Fruit fly (Drosophila melanogaster) whole organism, embryonic: ENCODE data around the gene Exn.
A peak's percentile ranks its signal among the peaks of the same experiment; 100 is the strongest.

Source experiments
- ATbp ChIP-seq: fragments of 200-800 bp; sonication (Bioruptor generic); optimal IDR thresholded peaks from 2 replicates; lab custom pipeline; 2017; ENCODE audit warnings: missing biosample characterization, mild to moderate bottlenecking, missing genetic modification characterization, missing genetic modification reagents
- CG10462 ChIP-seq: fragments of 200-800 bp; sonication (Bioruptor generic); optimal IDR thresholded peaks from 2 replicates; lab custom pipeline; 2016; ENCODE audit warnings: missing biosample characterization, missing genetic modification characterization
- CG13624 ChIP-seq: fragments of 200-800 bp; sonication (Bioruptor generic); optimal IDR thresholded peaks from 2 replicates; lab custom pipeline; 2016; ENCODE audit warnings: missing biosample characterization, missing genetic modification characterization
- CG13894 ChIP-seq: fragments of 200-800 bp; sonication (Bioruptor generic); optimal IDR thresholded peaks from 3 replicates; lab custom pipeline; 2018; ENCODE audit warnings: missing biosample characterization, mild to moderate bottlenecking, missing genetic modification characterization, moderate library complexity
- CG15479 ChIP-seq: fragments of 200-800 bp; sonication (Bioruptor generic); optimal IDR thresholded peaks from 3 replicates; lab custom pipeline; 2019; ENCODE audit warnings: missing biosample characterization, mild to moderate bottlenecking, missing genetic modification characterization, moderate library complexity
- CG17328 ChIP-seq: fragments of 200-800 bp; sonication (Bioruptor generic); IDR thresholded peaks from 2 replicates; pipeline ENCODE4 v1.3.6; 2022; ENCODE audit warnings: missing biosample characterization, missing genetic modification characterization
- CG2129 ChIP-seq: fragments of 200-800 bp; sonication (Bioruptor generic); IDR thresholded peaks from 2 replicates; pipeline ENCODE4 v1.3.6; 2022; ENCODE audit warnings: missing biosample characterization, missing genetic modification characterization; ENCODE audit not compliant: partially characterized antibody
- CG2712 ChIP-seq: fragments of 200-800 bp; optimal IDR thresholded peaks from 3 replicates; lab custom pipeline; 2019; ENCODE audit warnings: missing biosample characterization, mild to moderate bottlenecking, missing genetic modification characterization, moderate library complexity
- CG2889 ChIP-seq: fragments of 200-800 bp; sonication (Bioruptor generic); IDR thresholded peaks from 3 replicates; pipeline ENCODE4 v1.3.6; 2022; ENCODE audit warnings: missing biosample characterization, missing genetic modification characterization
- CG30020 ChIP-seq: fragments of 200-800 bp; optimal IDR thresholded peaks from 2 replicates; lab custom pipeline; 2019; ENCODE audit warnings: missing biosample characterization, mild to moderate bottlenecking, missing genetic modification characterization, moderate library complexity
- CG31388 ChIP-seq: fragments of 200-800 bp; sonication (Bioruptor generic); optimal IDR thresholded peaks from 2 replicates; lab custom pipeline; 2016; ENCODE audit warnings: missing biosample characterization, missing genetic modification characterization
- CG32532 ChIP-seq: fragments of 200-800 bp; sonication (Bioruptor generic); IDR thresholded peaks from 2 replicates; pipeline ENCODE4 v1.3.6; 2022; ENCODE audit warnings: missing biosample characterization, missing genetic modification characterization
- CG34224 ChIP-seq: fragments of 200-800 bp; sonication (Bioruptor generic); IDR thresholded peaks from 3 replicates; pipeline ENCODE4 v1.3.6; 2022; ENCODE audit warnings: missing biosample characterization, missing genetic modification characterization; ENCODE audit not compliant: partially characterized antibody
- CG5245 ChIP-seq: fragments of 200-800 bp; sonication (Bioruptor generic); optimal IDR thresholded peaks from 3 replicates; lab custom pipeline; 2016; ENCODE audit warnings: missing biosample characterization, missing genetic modification characterization
- CG7357 ChIP-seq: fragments of 200-800 bp; sonication (Bioruptor generic); IDR thresholded peaks from 3 replicates; pipeline ENCODE4 v1.3.6; 2022; ENCODE audit warnings: missing biosample characterization, missing genetic modification characterization
- CG7556 ChIP-seq: fragments of 200-800 bp; sonication (Bioruptor generic); optimal IDR thresholded peaks from 2 replicates; lab custom pipeline; 2017; ENCODE audit warnings: missing biosample characterization, mild to moderate bottlenecking, missing genetic modification characterization
- CG7839 ChIP-seq: fragments of 200-800 bp; sonication (Bioruptor generic); optimal IDR thresholded peaks from 3 replicates; lab custom pipeline; 2018; ENCODE audit warnings: missing biosample characterization, mild to moderate bottlenecking, missing genetic modification characterization, moderate library complexity
- CG8089 ChIP-seq: fragments of 200-800 bp; sonication (Bioruptor generic); optimal IDR thresholded peaks from 3 replicates; lab custom pipeline; 2016; ENCODE audit warnings: missing biosample characterization, missing genetic modification characterization
- CG8359 ChIP-seq: fragments of 200-800 bp; sonication (Bioruptor generic); optimal IDR thresholded peaks from 2 replicates; lab custom pipeline; 2017; ENCODE audit warnings: missing biosample characterization, mild to moderate bottlenecking, missing genetic modification characterization, borderline replicate concordance
- CG9727 ChIP-seq: fragments of 200-800 bp; sonication (Bioruptor generic); optimal IDR thresholded peaks from 3 replicates; lab custom pipeline; 2017; ENCODE audit warnings: missing biosample characterization, mild to moderate bottlenecking, missing genetic modification characterization
- CG9932 ChIP-seq: fragments of 200-800 bp; sonication (Bioruptor generic); IDR thresholded peaks from 2 replicates; pipeline ENCODE4 v1.3.6; 2022; ENCODE audit warnings: missing biosample characterization, missing genetic modification characterization
- Deaf1 ChIP-seq: fragments of 200-800 bp; optimal IDR thresholded peaks from 3 replicates; lab custom pipeline; 2019; ENCODE audit warnings: missing biosample characterization, mild to moderate bottlenecking, missing genetic modification characterization, moderate library complexity
- Dek ChIP-seq: fragments of 200-800 bp; sonication (Bioruptor generic); optimal IDR thresholded peaks from 3 replicates; lab custom pipeline; 2019; ENCODE audit warnings: missing biosample characterization, mild to moderate bottlenecking, missing genetic modification characterization, moderate library complexity
- Dip2 ChIP-seq: fragments of 200-800 bp; sonication (Bioruptor generic); IDR thresholded peaks from 2 replicates; pipeline ENCODE4 v1.3.6; 2022; ENCODE audit warnings: missing biosample characterization, missing genetic modification characterization
- Dref ChIP-seq: fragments of 200-800 bp; sonication (Bioruptor generic); IDR thresholded peaks from 2 replicates; pipeline ENCODE4 v1.3.6; 2022; ENCODE audit warnings: missing biosample characterization, missing genetic modification characterization
- Fer1 ChIP-seq: fragments of 200-800 bp; sonication (Bioruptor generic); optimal IDR thresholded peaks from 2 replicates; lab custom pipeline; 2017; ENCODE audit warnings: missing biosample characterization, mild to moderate bottlenecking, missing genetic modification characterization
- Hr78 ChIP-seq, 2 experiments: fragments of 200-800 bp in 1 of 2; fragments of >200 bp in 1 of 2; sonication (Bioruptor generic) in 1 of 2; optimal IDR thresholded peaks; 2 replicates each; lab custom pipeline; 2017 to 2019; ENCODE audit warnings: missing biosample characterization in 2 of 2, missing genetic modification characterization in 2 of 2, mild to moderate bottlenecking in 1 of 2, moderate library complexity in 1 of 2
- NC2β ChIP-seq: fragments of 200-800 bp; sonication (Bioruptor generic); optimal IDR thresholded peaks from 2 replicates; lab custom pipeline; 2016; ENCODE audit warnings: missing biosample characterization, missing genetic modification characterization
- Opbp ChIP-seq: fragments of 200-800 bp; sonication (Bioruptor generic); IDR thresholded peaks from 3 replicates; pipeline ENCODE4 v1.3.6; 2022; ENCODE audit warnings: missing biosample characterization, missing genetic modification characterization; ENCODE audit not compliant: partially characterized antibody
- PHDP ChIP-seq: fragments of 200-800 bp; sonication (Bioruptor generic); optimal IDR thresholded peaks from 3 replicates; lab custom pipeline; 2018; ENCODE audit warnings: missing biosample characterization, mild to moderate bottlenecking, missing genetic modification characterization, moderate library complexity
- Scr ChIP-seq: fragments of 200-800 bp; sonication (Bioruptor generic); IDR thresholded peaks from 2 replicates; pipeline ENCODE4 v1.3.6; 2022; ENCODE audit warnings: missing biosample characterization, missing genetic modification characterization; ENCODE audit not compliant: partially characterized antibody
- bcd ChIP-seq: fragments of 200-800 bp; sonication (Bioruptor generic); optimal IDR thresholded peaks from 2 replicates; lab custom pipeline; 2017; ENCODE audit warnings: missing biosample characterization, mild to moderate bottlenecking, missing genetic modification characterization
- chinmo ChIP-seq: fragments of 200-800 bp; sonication (Bioruptor generic); IDR thresholded peaks from 4 replicates; pipeline ENCODE4 v1.3.6; 2022; ENCODE audit warnings: missing biosample characterization, missing genetic modification characterization; ENCODE audit not compliant: partially characterized antibody
- chm ChIP-seq: fragments of 200-800 bp; sonication (Bioruptor generic); IDR thresholded peaks from 2 replicates; pipeline ENCODE4 v1.3.6; 2022; ENCODE audit warnings: missing biosample characterization, missing genetic modification characterization
- crp ChIP-seq, 2 experiments: fragments of 200-800 bp; sonication (Bioruptor generic); optimal IDR thresholded peaks; 2 replicates in 1 of 2; 3 replicates in 1 of 2; lab custom pipeline; 2017; ENCODE audit warnings: missing biosample characterization in 2 of 2, missing genetic modification characterization in 2 of 2, mild to moderate bottlenecking in 1 of 2, moderate library complexity in 1 of 2
- dan ChIP-seq: fragments of 200-800 bp; sonication (Bioruptor generic); IDR thresholded peaks from 2 replicates; pipeline ENCODE4 v1.3.6; 2022; ENCODE audit warnings: missing biosample characterization, missing genetic modification characterization
- dimm ChIP-seq: fragments of 200-800 bp; sonication (Bioruptor generic); IDR thresholded peaks from 2 replicates; pipeline ENCODE4 v1.3.6; 2022; ENCODE audit warnings: missing biosample characterization, missing genetic modification characterization
- gsb-n ChIP-seq: fragments of 200-800 bp; sonication (Bioruptor generic); optimal IDR thresholded peaks from 3 replicates; lab custom pipeline; 2018; ENCODE audit warnings: missing biosample characterization, mild to moderate bottlenecking, missing genetic modification characterization
- knrl ChIP-seq: fragments of 200-800 bp; sonication (Bioruptor generic); IDR thresholded peaks from 3 replicates; pipeline ENCODE4 v1.3.6; 2022; ENCODE audit warnings: missing biosample characterization, missing genetic modification characterization; ENCODE audit not compliant: partially characterized antibody
- phol ChIP-seq: fragments of 200-800 bp; sonication (Bioruptor generic); optimal IDR thresholded peaks from 3 replicates; lab custom pipeline; 2018; ENCODE audit warnings: missing biosample characterization, mild to moderate bottlenecking, missing genetic modification characterization, moderate library complexity
- pita ChIP-seq: fragments of 200-800 bp; sonication (Bioruptor generic); optimal IDR thresholded peaks from 2 replicates; lab custom pipeline; 2017; ENCODE audit warnings: missing biosample characterization, mild to moderate bottlenecking, missing genetic modification characterization
- prd ChIP-seq, 3 experiments: fragments of >200 bp in 2 of 3; fragments of 200-800 bp in 1 of 3; sonication (Bioruptor generic) in 1 of 3; optimal IDR thresholded peaks in 2 of 3; IDR thresholded peaks in 1 of 3; 2 replicates in 2 of 3; 3 replicates in 1 of 3; pipeline versions ENCODE4 v1.3.6 to Lab custom; 2017 to 2022; ENCODE audit warnings: missing biosample characterization in 1 of 3, missing genetic modification characterization in 1 of 3
- rib ChIP-seq: fragments of 200-800 bp; sonication (Bioruptor generic); IDR thresholded peaks from 2 replicates; pipeline ENCODE4 v1.3.6; 2022; ENCODE audit warnings: missing biosample characterization, missing genetic modification characterization
- sens-2 ChIP-seq: fragments of 200-800 bp; sonication (Bioruptor generic); IDR thresholded peaks from 2 replicates; pipeline ENCODE4 v1.3.6; 2022; ENCODE audit warnings: missing biosample characterization, missing genetic modification characterization
- slou ChIP-seq: fragments of 200-800 bp; sonication (Bioruptor generic); optimal IDR thresholded peaks from 3 replicates; lab custom pipeline; 2016; ENCODE audit warnings: missing biosample characterization, missing genetic modification characterization
- stwl ChIP-seq: fragments of 200-800 bp; sonication (Bioruptor generic); optimal IDR thresholded peaks from 3 replicates; lab custom pipeline; 2018; ENCODE audit warnings: missing biosample characterization, mild to moderate bottlenecking, missing genetic modification characterization, moderate library complexity
- tll ChIP-seq, 2 experiments: fragments of 200-800 bp in 1 of 2; fragments of >200 bp in 1 of 2; sonication (Bioruptor generic) in 1 of 2; optimal IDR thresholded peaks; 2 replicates each; lab custom pipeline; 2017 to 2019; ENCODE audit warnings: missing biosample characterization in 2 of 2, missing genetic modification characterization in 2 of 2, mild to moderate bottlenecking in 1 of 2, moderate library complexity in 1 of 2
- trh ChIP-seq: fragments of 200-800 bp; sonication (Bioruptor generic); optimal IDR thresholded peaks from 2 replicates; lab custom pipeline; 2016; ENCODE audit warnings: missing biosample characterization, missing genetic modification characterization
- wdn ChIP-seq: fragments of 200-800 bp; sonication (Bioruptor generic); IDR thresholded peaks from 2 replicates; pipeline ENCODE4 v1.3.6; 2022; ENCODE audit warnings: missing biosample characterization, missing genetic modification characterization

Gene Exn

dm6 chr3L:17024095-17024639, 54.4 kb downstream of the Exn start, which contains the start of gene Fit2 (continued):
- no peak for TF ChIP-seq ATbp (GFP tag; lab: Kevin White, UChicago)
- peak; percentile 97 for TF ChIP-seq Dref
- no peak for TF ChIP-seq CG30020 (tag; lab: Kevin White, UChicago)
- TF ChIP-seq CG17328 (GFP tag; lab: Robert Waterston, UW) = no peak
- TF ChIP-seq CG31388 (GFP tag; lab: Kevin White, UChicago) = no peak
- no peak for TF ChIP-seq NC2β (GFP tag; lab: Kevin White, UChicago)
- TF ChIP-seq CG9932 = no peak
- peak; percentile 71 for TF ChIP-seq stwl (tag; lab: Kevin White, UChicago)
- no peak for TF ChIP-seq Dek (tag; lab: Kevin White, UChicago)
- TF ChIP-seq chm = no peak
- TF ChIP-seq dimm = no peak
- no peak for TF ChIP-seq dan (GFP tag; lab: Robert Waterston, UW)
- no peak for TF ChIP-seq rib (GFP tag; lab: Robert Waterston, UW)
- no peak for TF ChIP-seq CG7357 (GFP tag; lab: Robert Waterston, UW)
- TF ChIP-seq crp (GFP tag; optimal IDR thresholded peaks at IDR 0.05; lab: Kevin White, UChicago) = peak in 1 of 2 experiments; percentile 49
- TF ChIP-seq CG13894 (tag; lab: Kevin White, UChicago) = no peak
- no peak for TF ChIP-seq gsb-n (tag; lab: Kevin White, UChicago)
- peak; percentile 100 for TF ChIP-seq CG34224
- TF ChIP-seq CG32532 (GFP tag; lab: Robert Waterston, UW) = no peak
- no peak for TF ChIP-seq Hr78 (GFP tag; optimal IDR thresholded peaks at IDR 0.05; lab: Kevin White, UChicago)
- TF ChIP-seq Scr = peak; percentile 94
- no peak for TF ChIP-seq phol (tag; lab: Kevin White, UChicago)
- TF ChIP-seq CG13624 (GFP tag; lab: Kevin White, UChicago) = no peak
- peak; percentile 65 for TF ChIP-seq CG2129
- TF ChIP-seq CG2889 (GFP tag; lab: Robert Waterston, UW) = no peak
- TF ChIP-seq bcd = no peak
- TF ChIP-seq slou (GFP tag; lab: Kevin White, UChicago) = no peak
- TF ChIP-seq knrl = peak; percentile 83
- TF ChIP-seq CG15479 (GFP tag; lab: Kevin White, UChicago) = no peak
- TF ChIP-seq Fer1 (GFP tag; lab: Kevin White, UChicago) = no peak
- TF ChIP-seq CG7556 (GFP tag; lab: Kevin White, UChicago) = no peak
- TF ChIP-seq wdn (GFP tag; lab: Robert Waterston, UW) = no peak
- no peak for TF ChIP-seq CG8089 (GFP tag; lab: Kevin White, UChicago)
- TF ChIP-seq CG10462 (GFP tag; lab: Kevin White, UChicago) = no peak
- TF ChIP-seq PHDP (tag; lab: Kevin White, UChicago) = no peak
- no peak for TF ChIP-seq Deaf1
- no peak for TF ChIP-seq Dip2 (GFP tag; lab: Robert Waterston, UW)
- no peak for TF ChIP-seq trh (GFP tag; lab: Kevin White, UChicago)
- TF ChIP-seq prd (optimal IDR thresholded peaks at IDR 0.05; lab: Kevin White, UChicago) = no peak
- TF ChIP-seq prd (GFP tag; IDR thresholded peaks at IDR 0.05; lab: Robert Waterston, UW) = no peak
- TF ChIP-seq pita (GFP tag; lab: Kevin White, UChicago) = no peak
- TF ChIP-seq CG5245 (GFP tag; lab: Kevin White, UChicago) = no peak
- no peak for TF ChIP-seq CG2712 (tag; lab: Kevin White, UChicago)
- TF ChIP-seq chinmo (GFP tag; lab: Robert Waterston, UW) = peak; percentile 99
- no peak for TF ChIP-seq CG7839 (tag; lab: Kevin White, UChicago)
- TF ChIP-seq Opbp = peak; percentile 96; the same call in 2 of the 3 replicates
- TF ChIP-seq CG8359 = no peak
- no peak for TF ChIP-seq CG9727 (GFP tag; lab: Kevin White, UChicago)
- TF ChIP-seq tll (GFP tag; optimal IDR thresholded peaks at IDR 0.05; lab: Kevin White, UChicago) = no peak
- no peak for TF ChIP-seq sens-2 (GFP tag; lab: Robert Waterston, UW)
